Fruit fly (Drosophila melanogaster): ENCODE results near the gene CG14931.

The CG14931 gene

dm6 chr2L:11797127-11797526, 9.0 kb downstream of the CG14931 start:
- TF ChIP-seq ey (GFP tag; optimal IDR thresholded peaks at IDR 0.05) (no peak), Dfd (GFP tag; optimal IDR thresholded peaks at IDR 0.05) (peak; percentile 95)

- TF ChIP-seq psq (GFP tag; optimal IDR thresholded peaks at IDR 0.05) (peak; percentile 70), dmrt93B (GFP tag; optimal IDR thresholded peaks at IDR 0.05) (no peak), foxo (GFP tag; optimal IDR thresholded peaks at IDR 0.05) (no peak), CG32264 (GFP tag; optimal IDR thresholded peaks at IDR 0.05) (no peak), Hr83 (GFP tag; optimal IDR thresholded peaks at IDR 0.05; ENCODE audit: poor library complexity, severe bottlenecking) (no peak), Sp1 (GFP tag; optimal IDR thresholded peaks at IDR 0.05) (no peak), Dfd (GFP tag; optimal IDR thresholded peaks at IDR 0.05) (peak; percentile 16)
Observed at dm6 chr2L:11804228-11805044, 16.3 kb downstream of the CG14931 start.

- TF ChIP-seq br (GFP tag; optimal IDR thresholded peaks at IDR 0.05) (no peak), Hr78 (GFP tag; optimal IDR thresholded peaks at IDR 0.05) (no peak), psq (GFP tag; optimal IDR thresholded peaks at IDR 0.05) (no peak), N (GFP tag; optimal IDR thresholded peaks at IDR 0.05) (peak; percentile 27), woc (GFP tag; optimal IDR thresholded peaks at IDR 0.05) (peak; percentile 1), jim (GFP tag; optimal IDR thresholded peaks at IDR 0.05) (no peak), Hnf4 (GFP tag; optimal IDR thresholded peaks at IDR 0.05) (no peak), dmrt93B (GFP tag; optimal IDR thresholded peaks at IDR 0.05) (no peak), brk (GFP tag; optimal IDR thresholded peaks at IDR 0.05) (no peak), Hr83 (GFP tag; optimal IDR thresholded peaks at IDR 0.05; ENCODE audit: poor library complexity, severe bottlenecking) (peak; percentile 30), HLH106 (tag; optimal IDR thresholded peaks at IDR 0.05) (peak; percentile 33), dl (GFP tag; optimal IDR thresholded peaks at IDR 0.05; ENCODE audit: insufficient read depth in 1 of 2, partially characterized antibody in 2 of 2) (no peak), foxo (GFP tag; optimal IDR thresholded peaks at IDR 0.05) (peak in 1 of 2 experiments; percentile 9), Rel (GFP tag; optimal IDR thresholded peaks at IDR 0.05) (no peak), Rel (tag; optimal IDR thresholded peaks at IDR 0.05) (peak; percentile 42), OdsH (GFP tag; optimal IDR thresholded peaks at IDR 0.05) (peak; percentile 1), CrebA (GFP tag; optimal IDR thresholded peaks at IDR 0.05; ENCODE audit: borderline replicate concordance) (no peak), Sp1 (GFP tag; optimal IDR thresholded peaks at IDR 0.05) (peak; percentile 1), Vsx2 (GFP tag; optimal IDR thresholded peaks at IDR 0.05; ENCODE audit: partially characterized antibody) (no peak), usp (GFP tag; optimal IDR thresholded peaks at IDR 0.05) (no peak), rgr (GFP tag; optimal IDR thresholded peaks at IDR 0.05) (peak; percentile 18), sage (GFP tag; optimal IDR thresholded peaks at IDR 0.05) (no peak), pan (optimal IDR thresholded peaks at IDR 0.05) (no peak), Dfd (GFP tag; optimal IDR thresholded peaks at IDR 0.05) (no peak), fru (GFP tag; optimal IDR thresholded peaks at IDR 0.05) (no peak), ey (GFP tag; optimal IDR thresholded peaks at IDR 0.05) (no peak), dsf (GFP tag; optimal IDR thresholded peaks at IDR 0.05; ENCODE audit: borderline replicate concordance) (no peak)
Observed at dm6 chr2L:11806022-11806700, 18.0 kb downstream of the CG14931 start.

DNA sequence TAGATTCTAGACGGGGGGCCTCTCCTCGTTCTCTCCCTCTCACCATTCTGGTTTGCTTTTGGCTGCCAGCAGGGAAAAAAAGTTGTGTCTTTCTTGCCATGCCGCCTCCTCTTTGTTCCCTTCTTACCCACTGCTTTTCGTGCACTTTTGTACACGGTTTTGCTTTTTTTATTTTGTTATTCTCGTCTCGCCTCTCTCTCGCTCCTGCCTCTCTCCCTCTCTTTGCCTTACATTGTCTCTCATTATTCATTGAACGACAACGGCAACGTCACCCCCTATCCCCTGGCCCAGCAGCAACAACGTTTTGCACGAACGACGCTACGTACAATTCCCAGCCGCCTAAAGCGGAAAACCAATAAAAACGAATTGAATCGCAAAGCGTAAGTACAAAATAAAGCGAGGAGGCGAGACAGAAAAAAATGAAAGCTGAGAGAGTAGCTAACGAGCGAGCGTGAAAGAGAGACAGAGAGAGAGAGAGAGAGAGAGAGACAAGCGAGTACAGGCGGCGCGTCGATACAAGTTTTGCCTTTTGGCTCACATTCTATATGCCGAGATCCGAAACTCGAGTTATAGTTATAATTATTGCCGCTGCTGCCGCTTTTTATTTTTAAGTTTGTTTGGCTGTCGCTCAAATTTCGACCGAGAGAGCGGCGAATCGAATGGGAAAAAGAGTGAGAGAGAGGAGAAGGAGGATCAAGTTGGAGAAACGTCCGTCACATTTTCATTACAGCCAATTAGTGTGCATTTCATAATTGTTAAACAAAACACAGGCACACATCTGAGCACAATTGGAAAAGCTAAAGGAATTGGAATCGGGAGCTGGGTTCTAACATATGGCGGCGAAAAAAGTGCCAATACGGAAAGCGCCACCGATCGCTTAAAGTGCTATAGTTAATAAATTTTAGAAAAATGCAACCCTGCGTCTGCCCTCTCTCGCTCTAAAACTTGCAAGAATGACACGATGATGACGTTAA, 18.9 kb downstream of the CG14931 start:
- TF ChIP-seq HLH106 (tag; optimal IDR thresholded peaks at IDR 0.05) (peak; percentile 27), CG32264 (GFP tag; optimal IDR thresholded peaks at IDR 0.05) (peak; percentile 78), OdsH (GFP tag; optimal IDR thresholded peaks at IDR 0.05) (peak; percentile 37), Hr83 (GFP tag; optimal IDR thresholded peaks at IDR 0.05; ENCODE audit: poor library complexity, severe bottlenecking) (peak; percentile 11), Sp1 (GFP tag; optimal IDR thresholded peaks at IDR 0.05) (peak; percentile 75), foxo (GFP tag; optimal IDR thresholded peaks at IDR 0.05) (peak; percentile 24 to 58), Hnf4 (GFP tag; optimal IDR thresholded peaks at IDR 0.05) (peak; percentile 63), dl (GFP tag; optimal IDR thresholded peaks at IDR 0.05; ENCODE audit: insufficient read depth in 1 of 2, partially characterized antibody in 2 of 2) (peak; percentile 73 to 88), h (GFP tag; optimal IDR thresholded peaks at IDR 0.05) (peak; percentile 68), jim (GFP tag; optimal IDR thresholded peaks at IDR 0.05) (peak; percentile 98), GATAd (GFP tag; optimal IDR thresholded peaks at IDR 0.05) (no peak), brk (GFP tag; optimal IDR thresholded peaks at IDR 0.05) (peak; percentile 83), psq (GFP tag; optimal IDR thresholded peaks at IDR 0.05) (peak; percentile 100), Vsx2 (GFP tag; optimal IDR thresholded peaks at IDR 0.05; ENCODE audit: partially characterized antibody) (peak; percentile 92), Rel (GFP tag; optimal IDR thresholded peaks at IDR 0.05) (peak; percentile 94), Rel (tag; optimal IDR thresholded peaks at IDR 0.05) (peak; percentile 74), Mio (GFP tag; optimal IDR thresholded peaks at IDR 0.05) (peak; percentile 47), tai (GFP tag; optimal IDR thresholded peaks at IDR 0.05) (no peak), woc (GFP tag; optimal IDR thresholded peaks at IDR 0.05) (peak; percentile 43), Dfd (GFP tag; optimal IDR thresholded peaks at IDR 0.05) (no peak), usp (GFP tag; optimal IDR thresholded peaks at IDR 0.05) (no peak), ey (GFP tag; optimal IDR thresholded peaks at IDR 0.05) (peak; percentile 24), br (GFP tag; optimal IDR thresholded peaks at IDR 0.05) (peak; percentile 81), N (GFP tag; optimal IDR thresholded peaks at IDR 0.05) (no peak), Jra (GFP tag; optimal IDR thresholded peaks at IDR 0.05) (peak; percentile 86), lola (GFP tag; optimal IDR thresholded peaks at IDR 0.05) (no peak), pan (optimal IDR thresholded peaks at IDR 0.05) (no peak), Abd-B (GFP tag; optimal IDR thresholded peaks at IDR 0.05) (no peak)
